Worm (Caenorhabditis elegans): ENCODE results near the gene cutl-29.

DNA sequence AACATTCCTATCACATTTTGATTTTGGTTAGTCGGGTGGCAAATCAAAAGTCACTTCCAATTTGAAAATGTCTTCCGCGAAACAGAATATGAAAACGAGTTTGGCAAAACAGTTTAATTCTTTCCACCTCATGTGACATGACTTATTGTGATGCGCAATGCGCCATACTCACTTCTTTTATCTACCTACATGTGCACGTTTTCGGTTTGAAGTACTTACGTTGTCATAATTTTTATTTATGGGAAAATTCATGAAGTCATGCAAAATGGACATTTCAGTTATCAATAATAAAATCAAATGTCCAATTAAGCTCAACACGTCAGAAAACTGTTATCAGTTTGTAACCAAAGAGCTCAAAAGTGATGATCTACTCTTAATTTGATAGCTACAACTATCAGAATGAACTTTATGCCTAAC is 32.2 kb downstream of the cutl-29 start:
- TF ChIP-seq nhr-237 (tag; optimal IDR thresholded peaks at IDR 0.05), result no peak
- TF ChIP-seq snpc-4 (tag; optimal IDR thresholded peaks at IDR 0.05), result no peak
- TF ChIP-seq blmp-1 (tag; optimal IDR thresholded peaks at IDR 0.05), result no peak
- TF ChIP-seq nhr-12 (tag; optimal IDR thresholded peaks at IDR 0.05), result no peak
- TF ChIP-seq lsy-2 (tag; optimal IDR thresholded peaks at IDR 0.05), result no peak
- TF ChIP-seq mep-1 (tag; optimal IDR thresholded peaks at IDR 0.05), result no peak
- no peak for TF ChIP-seq nhr-76 (tag; optimal IDR thresholded peaks at IDR 0.05)

Data from whole organism, mixed stage, embryonic.